Worm (Caenorhabditis elegans) whole organism, L4 larva: ENCODE results near the gene T10D4.7.
"Not testable (repeated sequence)": the region's sequence is repeated elsewhere in the genome, so short reads cannot be mapped to it uniquely, and the experiment has no call there.

ENCODE experiments used
- F37D6.2 ChIP-seq: sonication (generic microtip); optimal IDR thresholded peaks from 2 replicates; lab custom pipeline; 2016; ENCODE audit warnings: mild to moderate bottlenecking, missing genetic modification characterization, missing compliant biosample characterization
- T20F7.1 ChIP-seq: fragments of 200-800 bp; sonication (Bioruptor generic); optimal IDR thresholded peaks from 2 replicates; lab custom pipeline; 2018; ENCODE audit warnings: mild to moderate bottlenecking, missing genetic modification characterization, missing compliant biosample characterization
- ceh-32 ChIP-seq: sonication (generic microtip); optimal IDR thresholded peaks from 2 replicates; lab custom pipeline; 2016; ENCODE audit warnings: mild to moderate bottlenecking, missing genetic modification characterization, missing compliant biosample characterization; ENCODE audit not compliant: poor library complexity
- cey-2 ChIP-seq: sonication (generic microtip); optimal IDR thresholded peaks from 3 replicates; lab custom pipeline; 2017; ENCODE audit warnings: missing genetic modification characterization, mild to moderate bottlenecking, missing compliant biosample characterization, antibody characterized with exemption, borderline replicate concordance; ENCODE audit not compliant: insufficient read depth
- daf-12 ChIP-seq: fragments of 150-350 bp; optimal IDR thresholded peaks from 2 replicates; lab custom pipeline; 2014; ENCODE audit warnings: missing biosample characterization, missing genetic modification reagents, missing genetic modification characterization
- daf-16 ChIP-seq, 3 experiments: sonication (generic microtip); optimal IDR thresholded peaks; 2 replicates each; lab custom pipeline; 2016 to 2017; ENCODE audit warnings: missing genetic modification characterization in 3 of 3, missing genetic modification reagents in 3 of 3, mild to moderate bottlenecking in 2 of 3, missing compliant biosample characterization in 2 of 3, missing biosample characterization in 1 of 3, moderate library complexity in 1 of 3
- daf-19 ChIP-seq: fragments of 200-800 bp; sonication (Bioruptor generic); conservative IDR thresholded peaks from 2 replicates; pipeline ENCODE4 v1.3.6; 2022; ENCODE audit warnings: missing genetic modification characterization, missing compliant biosample characterization
- daf-8 ChIP-seq: fragments of 200-800 bp; sonication (Bioruptor generic); IDR thresholded peaks from 2 replicates; pipeline ENCODE4 v1.3.6; 2022; ENCODE audit warnings: missing genetic modification characterization, missing compliant biosample characterization
- dmd-6 ChIP-seq: fragments of 200-800 bp; sonication (Bioruptor generic); IDR thresholded peaks from 2 replicates; pipeline ENCODE4 v1.3.6; 2022; ENCODE audit warnings: missing genetic modification reagents, missing genetic modification characterization, missing compliant biosample characterization
- dmd-9 ChIP-seq: fragments of 200-800 bp; sonication (Bioruptor generic); IDR thresholded peaks from 2 replicates; pipeline ENCODE4 v1.3.6; 2022; ENCODE audit warnings: missing genetic modification reagents, missing genetic modification characterization, missing compliant biosample characterization
- dpl-1 ChIP-seq: fragments of 150-350 bp; optimal IDR thresholded peaks from 2 replicates; lab custom pipeline; 2014; ENCODE audit warnings: missing biosample characterization, missing genetic modification reagents, missing genetic modification characterization
- duxl-1 ChIP-seq: sonication (generic microtip); optimal IDR thresholded peaks from 2 replicates; lab custom pipeline; 2016; ENCODE audit warnings: mild to moderate bottlenecking, missing genetic modification characterization, moderate library complexity, missing compliant biosample characterization; ENCODE audit not compliant: poor library complexity
- egl-43 ChIP-seq: fragments of 200-800 bp; sonication (Bioruptor generic); IDR thresholded peaks from 2 replicates; pipeline ENCODE4 v1.3.6; 2022; ENCODE audit warnings: missing genetic modification reagents, missing genetic modification characterization, missing compliant biosample characterization
- hif-1 ChIP-seq, 2 experiments: sonication (generic microtip); optimal IDR thresholded peaks; 2 replicates each; lab custom pipeline; 2016 to 2017; ENCODE audit warnings: missing compliant biosample characterization in 2 of 2, missing genetic modification characterization in 2 of 2, missing genetic modification reagents in 2 of 2, missing genotype in 2 of 2, mild to moderate bottlenecking in 1 of 2
- hlh-11 ChIP-seq: fragments of 200-800 bp; sonication (Bioruptor generic); optimal IDR thresholded peaks from 2 replicates; lab custom pipeline; 2018; ENCODE audit warnings: mild to moderate bottlenecking, missing genetic modification characterization, missing compliant biosample characterization
- hlh-30 ChIP-seq: sonication (generic microtip); optimal IDR thresholded peaks from 2 replicates; lab custom pipeline; 2017; ENCODE audit warnings: antibody characterized with exemption, mild to moderate bottlenecking, missing genetic modification characterization, missing compliant biosample characterization; ENCODE audit not compliant: insufficient read depth
- hmg-1.1 ChIP-seq: fragments of 200-800 bp; sonication (Bioruptor generic); IDR thresholded peaks from 2 replicates; pipeline ENCODE4 v1.3.6; 2022; ENCODE audit warnings: missing genetic modification reagents, missing genetic modification characterization, missing compliant biosample characterization
- lin-13 ChIP-seq: fragments of 150-350 bp; optimal IDR thresholded peaks from 2 replicates; lab custom pipeline; 2014; ENCODE audit warnings: missing biosample characterization, missing genetic modification reagents, missing genetic modification characterization
- lin-39 ChIP-seq: fragments of 150-350 bp; optimal IDR thresholded peaks from 2 replicates; lab custom pipeline; 2014; ENCODE audit warnings: missing biosample characterization, missing genetic modification reagents, missing genetic modification characterization
- lir-3 ChIP-seq: sonication (generic microtip); optimal IDR thresholded peaks from 2 replicates; lab custom pipeline; 2016; ENCODE audit warnings: mild to moderate bottlenecking, missing genetic modification characterization, missing compliant biosample characterization
- mes-2 ChIP-seq: sonication (generic microtip); optimal IDR thresholded peaks from 2 replicates; lab custom pipeline; 2016; ENCODE audit warnings: missing genotype, mild to moderate bottlenecking, missing genetic modification characterization, missing compliant biosample characterization; ENCODE audit not compliant: poor library complexity, severe bottlenecking
- mxl-3 ChIP-seq: fragments of 200-800 bp; sonication (Bioruptor generic); optimal IDR thresholded peaks from 2 replicates; lab custom pipeline; 2018; ENCODE audit warnings: mild to moderate bottlenecking, missing genetic modification characterization, missing compliant biosample characterization
- nhr-111 ChIP-seq: fragments of 200-800 bp; sonication (Bioruptor generic); optimal IDR thresholded peaks from 2 replicates; lab custom pipeline; 2018; ENCODE audit warnings: mild to moderate bottlenecking, missing genetic modification characterization, missing compliant biosample characterization
- nhr-28 ChIP-seq: fragments of 150-350 bp; optimal IDR thresholded peaks from 2 replicates; lab custom pipeline; 2014; ENCODE audit warnings: missing biosample characterization, missing genetic modification characterization
- nhr-42 ChIP-seq: fragments of 200-800 bp; sonication (Bioruptor generic); IDR thresholded peaks from 2 replicates; pipeline ENCODE4 v1.3.6; 2022; ENCODE audit warnings: missing genetic modification characterization, missing compliant biosample characterization
- nhr-6 ChIP-seq: fragments of 150-350 bp; optimal IDR thresholded peaks from 2 replicates; lab custom pipeline; 2014; ENCODE audit warnings: missing biosample characterization, missing genetic modification characterization
- php-3 ChIP-seq: fragments of 200-800 bp; sonication (Bioruptor generic); IDR thresholded peaks from 2 replicates; pipeline ENCODE4 v1.3.6; 2022; ENCODE audit warnings: missing genetic modification reagents, missing genetic modification characterization, missing compliant biosample characterization
- pqm-1 ChIP-seq: sonication (generic microtip); optimal IDR thresholded peaks from 2 replicates; lab custom pipeline; 2017; ENCODE audit warnings: missing biosample characterization, missing genetic modification characterization
- saeg-2 ChIP-seq: fragments of 200-800 bp; sonication (Bioruptor generic); IDR thresholded peaks from 2 replicates; pipeline ENCODE4 v1.3.6; 2022; ENCODE audit warnings: missing genetic modification reagents, missing genetic modification characterization, missing compliant biosample characterization
- skn-1 ChIP-seq: fragments of 150-350 bp; optimal IDR thresholded peaks from 2 replicates; lab custom pipeline; 2014; ENCODE audit warnings: missing biosample characterization, missing genetic modification characterization
- spr-1 ChIP-seq: sonication (generic microtip); optimal IDR thresholded peaks from 2 replicates; lab custom pipeline; 2016; ENCODE audit warnings: mild to moderate bottlenecking, missing genetic modification characterization, missing compliant biosample characterization
- vab-7 ChIP-seq: fragments of 200-800 bp; sonication (Bioruptor generic); IDR thresholded peaks from 2 replicates; pipeline ENCODE4 v1.3.6; 2022; ENCODE audit warnings: missing genetic modification reagents, missing genetic modification characterization, missing compliant biosample characterization
- zip-11 ChIP-seq: fragments of 200-800 bp; sonication (Bioruptor generic); IDR thresholded peaks from 2 replicates; pipeline ENCODE4 v1.3.6; 2022; ENCODE audit warnings: missing genetic modification characterization, missing compliant biosample characterization
- zip-2 ChIP-seq: fragments of 150-350 bp; optimal IDR thresholded peaks from 2 replicates; lab custom pipeline; 2014; ENCODE audit warnings: missing biosample characterization, missing genetic modification characterization
- ztf-11 ChIP-seq: fragments of 150-350 bp; optimal IDR thresholded peaks from 2 replicates; lab custom pipeline; 2014; ENCODE audit warnings: missing biosample characterization, missing genetic modification characterization
- ztf-7 ChIP-seq: fragments of 150-350 bp; optimal IDR thresholded peaks from 2 replicates; lab custom pipeline; 2014; ENCODE audit warnings: missing biosample characterization, missing genetic modification characterization

Gene T10D4.7

ce11 chrII:3129007-3129406 lies 11.4 kb downstream of the T10D4.7 start, which contains the start of gene chil-24:
Gene chil-24 (plus strand): TSS chrII:3129162.
- TF ChIP-seq duxl-1 (tag; lab: Kevin White, UChicago) (peak; percentile 73), nhr-28 (tag; lab: Kevin White, UChicago) (peak; percentile 61), ztf-11 (tag; lab: Kevin White, UChicago) (no peak), zip-2 (tag; lab: Kevin White, UChicago) (no peak), ceh-32 (tag; lab: Kevin White, UChicago) (no peak), spr-1 (tag; lab: Kevin White, UChicago) (no peak), saeg-2 (GFP tag; lab: Robert Waterston, UW) (no peak), cey-2 (no peak), ztf-7 (tag; lab: Kevin White, UChicago) (no peak), dpl-1 (GFP tag; lab: Kevin White, UChicago) (no peak), hlh-11 (tag; lab: Kevin White, UChicago) (peak; percentile 24), vab-7 (GFP tag; lab: Robert Waterston, UW) (no peak), daf-16 (GFP tag; optimal IDR thresholded peaks at IDR 0.05; lab: Kevin White, UChicago) (no peak), daf-16 (tag; optimal IDR thresholded peaks at IDR 0.05; lab: Kevin White, UChicago) (peak; percentile 68), skn-1 (tag; lab: Kevin White, UChicago) (no peak), hif-1 (tag; optimal IDR thresholded peaks at IDR 0.05; lab: Kevin White, UChicago) (no peak), nhr-111 (GFP tag; lab: Kevin White, UChicago) (no peak), nhr-6 (tag; lab: Kevin White, UChicago) (no peak), mes-2 (tag; lab: Kevin White, UChicago) (peak; percentile 24), lin-39 (tag; lab: Kevin White, UChicago) (no peak)
- TF ChIP-seq, all 104 proteins: peak for 5

DNA sequence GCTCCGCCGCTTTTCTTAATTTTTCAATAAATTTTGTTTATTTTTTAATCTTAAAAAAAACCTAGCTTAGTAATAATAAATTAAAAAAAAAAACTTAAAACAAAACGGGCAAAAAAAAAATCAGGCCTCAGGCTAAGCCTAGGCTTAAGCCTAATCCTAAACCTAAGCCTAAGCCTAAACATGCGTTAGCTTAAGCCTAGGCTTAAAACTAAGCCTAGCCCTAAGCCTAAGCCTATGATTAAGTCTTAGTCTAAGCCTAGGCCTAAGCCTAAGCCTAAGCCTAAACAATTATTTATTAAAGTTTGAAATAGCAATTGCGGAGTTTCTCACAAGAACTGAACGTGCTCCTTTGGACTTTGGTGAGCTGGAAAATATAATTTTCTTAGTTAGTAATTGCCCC lies 17.7 kb downstream of the T10D4.7 start:
- TF ChIP-seq mxl-3 (no peak), hmg-1.1 (GFP tag; lab: Robert Waterston, UW) (no peak), T20F7.1 (GFP tag; lab: Kevin White, UChicago) (no peak), lir-3 (no peak), vab-7 (GFP tag; lab: Robert Waterston, UW) (no peak), saeg-2 (GFP tag; lab: Robert Waterston, UW) (no peak), duxl-1 (tag; lab: Kevin White, UChicago) (no peak), pqm-1 (tag; lab: Kevin White, UChicago) (no peak), daf-19 (GFP tag; lab: Robert Waterston, UW) (no peak), egl-43 (GFP tag; lab: Robert Waterston, UW) (no peak), dmd-9 (no peak), zip-11 (GFP tag; lab: Robert Waterston, UW) (no peak), lin-13 (GFP tag; lab: Kevin White, UChicago) (no peak), skn-1 (tag; lab: Kevin White, UChicago) (no peak), dmd-6 (GFP tag; lab: Robert Waterston, UW) (no peak), nhr-28 (tag; lab: Kevin White, UChicago) (no peak), daf-12 (tag; lab: Kevin White, UChicago) (no peak)
- TF ChIP-seq, all 104 proteins: peak for 0

DNA sequence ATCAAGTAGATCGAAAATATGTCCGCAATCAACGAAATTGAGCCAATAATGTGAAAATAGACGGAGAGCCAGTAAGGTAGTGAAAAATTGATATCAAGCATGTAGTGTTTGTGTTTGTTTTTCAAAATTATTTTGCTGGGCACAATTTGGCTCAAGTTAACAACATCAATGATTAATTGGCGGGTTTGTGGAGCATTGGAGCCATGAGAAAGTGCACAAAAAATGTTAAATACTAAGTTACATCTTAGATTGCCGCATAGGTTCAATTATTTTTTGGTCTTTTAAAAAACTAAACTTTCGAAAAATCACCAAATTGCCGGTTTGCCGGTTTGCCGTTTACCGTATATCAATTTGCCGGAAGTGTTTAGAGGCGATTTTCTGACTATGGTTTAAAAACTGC lies 20.2 kb downstream of the T10D4.7 start, which contains the start of gene sri-54:
TSS of gene sri-54 (minus strand) at position 101 of the 400 bp plus-strand sequence.
- TF ChIP-seq F37D6.2, result no peak
- no peak for TF ChIP-seq nhr-42
- TF ChIP-seq daf-8 (GFP tag; lab: Robert Waterston, UW), result no peak

DNA sequence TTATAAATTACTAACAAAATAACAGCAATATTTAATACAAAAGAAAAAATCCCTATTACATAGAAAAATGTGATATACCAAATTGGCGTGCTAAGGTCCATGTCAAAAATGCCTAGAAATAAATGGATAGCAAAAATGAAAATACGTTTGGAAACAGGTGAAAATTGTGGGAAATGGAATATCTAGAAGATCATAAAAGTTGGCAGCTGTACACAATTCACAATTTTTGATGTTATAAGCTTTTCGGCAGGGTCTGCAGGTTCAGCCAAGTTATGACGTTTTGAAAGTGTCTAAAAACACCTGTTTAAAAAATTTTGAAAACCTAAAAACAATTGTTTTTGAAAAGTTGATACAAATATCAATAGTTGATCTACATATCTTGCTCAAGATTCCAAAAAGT lies 25.3 kb downstream of the T10D4.7 start, which contains the start of gene sri-42:
TSS of gene sri-42 (minus strand) at position 101 of the 400 bp plus-strand sequence.
- not testable (repeated sequence) for TF ChIP-seq php-3 (GFP tag; lab: Robert Waterston, UW); hlh-30 (tag; lab: Kevin White, UChicago); daf-12 (tag; lab: Kevin White, UChicago)
